Worm (Caenorhabditis elegans): Measurements from ENCODE around the gene txt-2.
"Not testable (repeated sequence)": the region's sequence is repeated elsewhere in the genome, so short reads cannot be mapped to it uniquely, and the experiment has no call there.

Gene txt-2

DNA sequence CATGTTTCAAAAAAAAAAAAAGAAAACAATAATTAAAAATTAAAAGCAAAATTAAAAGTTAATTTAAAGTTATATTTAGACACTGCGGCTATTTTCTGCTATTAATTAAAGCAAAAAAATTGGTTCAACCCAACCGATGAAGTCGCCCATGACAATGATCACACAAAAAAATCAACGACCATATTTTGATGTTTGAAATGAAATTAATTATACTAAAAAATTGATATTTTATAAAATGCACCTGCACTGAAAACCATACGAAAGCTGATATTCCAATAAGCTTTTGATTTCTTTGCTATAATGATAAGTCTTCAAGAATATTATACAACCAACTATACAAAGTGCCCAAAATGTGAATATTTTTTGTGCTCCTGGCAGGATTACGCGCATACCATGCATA, 20.7 kb downstream of the txt-2 start, which contains the start of gene srh-80:
Gene srh-80, plus strand, starts transcription at position 301 of the 400 bp plus-strand sequence.
- TF ChIP-seq klf-2 (GFP tag; conservative IDR thresholded peaks at IDR 0.05) (no peak), ztf-29 (GFP tag; IDR thresholded peaks at IDR 0.05) (no peak), tab-1 (GFP tag; IDR thresholded peaks at IDR 0.05) (no peak), cog-1 (tag; optimal IDR thresholded peaks at IDR 0.05) (no peak), T22C8.4 (GFP tag; IDR thresholded peaks at IDR 0.05) (no peak), ztf-23 (GFP tag; IDR thresholded peaks at IDR 0.05) (no peak), ref-1 (GFP tag; conservative IDR thresholded peaks at IDR 0.05) (no peak), med-1 (GFP tag; optimal IDR thresholded peaks at IDR 0.05; ENCODE audit: insufficient read depth) (no peak), flt-1 (GFP tag; IDR thresholded peaks at IDR 0.05) (no peak)

DNA sequence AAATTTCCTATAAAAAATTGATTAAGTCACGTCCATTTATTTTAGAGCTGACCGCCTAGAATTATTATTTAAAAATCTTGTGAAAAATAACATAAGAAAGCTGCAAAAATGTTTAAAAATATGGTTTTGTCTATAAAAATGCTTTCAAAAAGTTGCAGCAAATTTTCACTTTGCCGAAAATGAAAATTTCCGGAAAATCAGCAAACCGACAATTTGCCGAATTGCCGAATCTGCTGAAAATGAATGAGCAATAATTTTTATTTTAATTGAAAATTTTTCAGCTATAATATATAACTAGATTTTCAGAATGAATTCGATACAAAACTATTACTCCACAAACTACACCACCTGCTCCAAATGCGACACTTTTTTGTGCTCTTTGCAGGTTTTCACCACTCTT, 23.5 kb downstream of the txt-2 start, which contains the start of gene srh-78:
Gene srh-78, plus strand, starts transcription at position 301 of the 400 bp plus-strand sequence.
- TF ChIP-seq med-1 (GFP tag; optimal IDR thresholded peaks at IDR 0.05; ENCODE audit: insufficient read depth) (no peak), ref-1 (GFP tag; conservative IDR thresholded peaks at IDR 0.05) (no peak), ztf-23 (GFP tag; IDR thresholded peaks at IDR 0.05) (no peak), tab-1 (GFP tag; IDR thresholded peaks at IDR 0.05) (no peak), flt-1 (GFP tag; IDR thresholded peaks at IDR 0.05) (no peak), T22C8.4 (GFP tag; IDR thresholded peaks at IDR 0.05) (no peak), klf-2 (GFP tag; conservative IDR thresholded peaks at IDR 0.05) (no peak)

DNA sequence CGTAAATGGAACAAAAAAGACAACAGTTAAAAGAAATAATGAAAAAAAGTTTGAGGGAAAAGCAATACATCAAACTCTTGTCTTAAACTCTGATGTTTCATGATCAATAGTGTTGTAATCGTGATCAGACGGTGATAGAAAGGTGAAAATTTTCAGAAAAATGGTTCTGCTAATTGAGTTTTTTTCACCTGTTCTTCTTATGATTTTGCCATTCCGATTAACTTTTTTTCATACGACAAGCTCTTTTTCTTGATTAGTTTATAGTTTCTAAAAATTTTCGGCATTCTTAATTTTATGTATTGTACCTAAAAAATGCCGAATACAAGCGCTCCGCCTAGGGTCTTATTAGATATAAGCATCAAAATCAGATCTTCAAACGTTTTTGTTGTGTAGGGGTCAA, 24.6 kb downstream of the txt-2 start:
- TF ChIP-seq ztf-29 (GFP tag; IDR thresholded peaks at IDR 0.05) = no peak

DNA sequence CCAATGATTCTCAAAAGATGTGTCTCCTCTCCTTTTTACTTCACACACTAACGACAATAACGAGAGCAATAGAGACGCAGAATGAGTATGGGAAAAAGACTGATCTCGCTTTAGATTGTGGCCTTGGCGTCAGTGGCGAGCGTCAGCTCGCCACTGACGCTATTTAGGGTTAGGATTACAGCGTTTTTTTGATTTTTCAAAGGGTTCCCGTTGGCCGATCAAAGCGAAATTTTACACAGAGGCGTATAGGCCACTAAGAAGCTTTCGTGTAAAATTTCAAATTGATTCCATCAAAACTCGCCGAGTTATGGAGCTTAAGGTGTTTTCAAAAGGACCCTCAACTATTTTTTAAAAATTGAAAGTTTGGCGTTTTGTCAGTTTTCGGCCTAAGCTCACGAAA, 27.6 kb downstream of the txt-2 start, which contains the start of gene DC2.5:
Gene DC2.5, minus strand, starts transcription at position 101 of the 400 bp plus-strand sequence.
- not testable (repeated sequence) for TF ChIP-seq ref-1 (GFP tag; conservative IDR thresholded peaks at IDR 0.05); cog-1 (tag; optimal IDR thresholded peaks at IDR 0.05); klf-2 (GFP tag; conservative IDR thresholded peaks at IDR 0.05)

DNA sequence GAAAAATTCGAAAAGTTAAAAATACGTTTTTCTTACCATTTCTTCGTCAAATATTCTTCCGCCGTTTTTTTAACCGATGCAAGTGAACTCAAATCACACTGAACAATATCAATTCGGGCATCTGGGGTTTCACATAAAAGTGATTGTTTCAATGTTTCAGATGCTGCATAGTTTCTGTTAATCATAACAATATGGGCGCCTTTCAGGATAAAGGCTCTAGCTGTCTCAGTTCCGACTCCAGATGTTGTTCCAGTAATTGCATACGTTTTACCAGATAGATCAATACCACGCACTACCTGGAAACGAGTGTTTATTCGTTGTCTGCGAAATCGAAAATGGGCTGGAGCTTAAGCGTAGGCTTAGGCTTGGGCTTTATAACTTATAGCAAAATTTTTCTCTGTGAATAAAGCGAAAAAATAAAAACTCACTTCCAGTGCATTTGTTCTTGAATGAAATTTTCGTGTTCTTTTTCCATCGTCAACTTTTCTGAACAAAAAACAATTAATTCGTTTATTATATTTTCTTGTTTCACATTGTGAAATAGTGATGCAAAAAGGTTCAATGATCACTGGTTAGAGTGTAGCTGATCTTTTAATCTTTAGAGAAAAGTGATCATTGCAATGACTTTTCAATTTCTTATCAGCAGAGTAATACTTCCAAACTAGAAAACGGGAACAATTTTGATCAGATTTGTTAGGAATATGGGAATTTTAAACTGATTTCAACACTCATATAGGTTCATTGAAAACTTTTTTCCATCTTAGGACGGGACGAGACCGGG, 28.7 kb downstream of the txt-2 start:
- TF ChIP-seq med-1 (GFP tag; optimal IDR thresholded peaks at IDR 0.05; ENCODE audit: insufficient read depth) = no peak
- no peak for TF ChIP-seq cog-1 (tag; optimal IDR thresholded peaks at IDR 0.05)
- TF ChIP-seq klf-2 (GFP tag; conservative IDR thresholded peaks at IDR 0.05) = no peak
- TF ChIP-seq T22C8.4 (GFP tag; IDR thresholded peaks at IDR 0.05) = no peak
- no peak for TF ChIP-seq tab-1 (GFP tag; IDR thresholded peaks at IDR 0.05)
- no peak for TF ChIP-seq flt-1 (GFP tag; IDR thresholded peaks at IDR 0.05)
- TF ChIP-seq ztf-29 (GFP tag; IDR thresholded peaks at IDR 0.05) = no peak
- TF ChIP-seq ztf-23 (GFP tag; IDR thresholded peaks at IDR 0.05) = no peak
- no peak for TF ChIP-seq ref-1 (GFP tag; conservative IDR thresholded peaks at IDR 0.05)

DNA sequence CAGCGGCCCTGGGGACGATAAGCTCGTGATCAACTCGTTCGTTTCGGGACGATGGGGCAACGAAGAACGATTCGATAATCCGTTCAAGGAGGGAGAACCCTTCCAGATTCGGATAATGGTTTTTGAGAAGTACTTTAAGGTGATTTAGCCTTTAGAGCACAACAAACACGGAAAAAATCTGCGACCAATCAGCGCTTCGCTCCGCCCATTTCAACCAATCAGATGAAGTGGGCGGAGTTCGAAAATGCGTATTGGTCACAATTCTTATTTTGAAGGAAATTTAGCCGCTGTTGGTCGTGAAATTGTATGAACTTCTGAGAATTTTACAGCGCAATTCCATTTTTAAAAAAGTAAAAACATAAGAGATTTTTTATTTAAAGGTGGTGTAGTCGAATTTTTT, 33.5 kb downstream of the txt-2 start:
- TF ChIP-seq flt-1 (GFP tag; IDR thresholded peaks at IDR 0.05) (no peak), med-1 (GFP tag; optimal IDR thresholded peaks at IDR 0.05; ENCODE audit: insufficient read depth) (no peak), cog-1 (tag; optimal IDR thresholded peaks at IDR 0.05) (no peak), tab-1 (GFP tag; IDR thresholded peaks at IDR 0.05) (no peak)

DNA sequence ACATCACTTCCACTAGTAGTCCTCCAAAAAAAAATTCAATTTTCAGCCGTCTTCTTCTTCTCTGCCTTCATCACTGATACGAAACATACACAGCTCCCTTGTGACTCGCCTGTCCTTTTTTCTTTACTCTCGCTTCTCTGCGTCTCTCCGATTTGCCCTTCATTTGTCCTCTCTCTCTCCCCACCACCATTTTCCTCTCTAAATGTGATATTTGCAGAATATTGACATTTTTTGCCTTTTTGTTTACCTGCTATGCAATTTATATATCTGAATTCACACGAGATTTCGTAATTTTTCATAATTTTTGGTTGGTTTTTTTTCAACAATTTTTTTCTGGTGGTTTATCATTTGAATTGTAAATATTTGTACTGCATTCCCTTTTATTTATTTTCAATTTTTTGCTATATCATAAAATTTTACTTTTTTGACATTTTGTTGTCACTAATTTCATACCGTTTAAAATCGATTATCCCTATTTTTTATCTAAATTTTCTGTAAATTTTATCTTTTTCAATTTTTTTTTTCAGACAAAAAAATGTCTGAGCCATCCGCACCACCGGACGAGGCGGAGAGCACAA, 36.4 kb downstream of the txt-2 start, which contains the start of gene lec-12:
Gene lec-12, plus strand, starts transcription at position 528 of the 578 bp plus-strand sequence.
- no peak for TF ChIP-seq T22C8.4 (GFP tag; IDR thresholded peaks at IDR 0.05)
- TF ChIP-seq med-1 (GFP tag; optimal IDR thresholded peaks at IDR 0.05; ENCODE audit: insufficient read depth) = no peak
- TF ChIP-seq tab-1 (GFP tag; IDR thresholded peaks at IDR 0.05) = no peak
- no peak for TF ChIP-seq klf-2 (GFP tag; conservative IDR thresholded peaks at IDR 0.05)
- TF ChIP-seq flt-1 (GFP tag; IDR thresholded peaks at IDR 0.05) = no peak
- TF ChIP-seq ztf-23 (GFP tag; IDR thresholded peaks at IDR 0.05) = no peak
- TF ChIP-seq cog-1 (tag; optimal IDR thresholded peaks at IDR 0.05) = no peak
- no peak for TF ChIP-seq ztf-29 (GFP tag; IDR thresholded peaks at IDR 0.05)
- TF ChIP-seq ref-1 (GFP tag; conservative IDR thresholded peaks at IDR 0.05) = no peak

DNA sequence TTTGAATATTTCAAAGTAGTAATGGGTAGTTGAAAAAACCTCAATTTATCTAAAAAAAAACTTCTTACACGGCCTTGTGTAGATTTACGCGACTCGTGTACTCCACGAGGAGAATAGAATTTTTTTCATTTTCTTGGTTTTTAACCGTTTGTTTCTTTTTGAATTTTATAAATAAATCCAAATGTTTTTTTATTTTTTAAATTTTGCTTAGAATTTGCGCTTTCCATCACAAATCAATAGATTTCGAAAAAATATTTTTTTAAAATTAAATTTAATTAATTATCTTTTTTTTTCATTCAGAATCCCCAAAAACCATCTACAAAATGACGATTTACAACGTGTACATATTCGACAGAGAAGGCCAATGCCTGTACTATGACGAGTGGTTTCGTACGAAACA, 39.0 kb downstream of the txt-2 start, which contains the start of gene trpp-1:
Gene trpp-1, plus strand, starts transcription at position 301 of the 400 bp plus-strand sequence.
- no peak for TF ChIP-seq ztf-23 (GFP tag; IDR thresholded peaks at IDR 0.05)
- TF ChIP-seq flt-1 (GFP tag; IDR thresholded peaks at IDR 0.05) = no peak
- TF ChIP-seq med-1 (GFP tag; optimal IDR thresholded peaks at IDR 0.05; ENCODE audit: insufficient read depth) = no peak
- TF ChIP-seq cog-1 (tag; optimal IDR thresholded peaks at IDR 0.05) = no peak
- TF ChIP-seq ztf-29 (GFP tag; IDR thresholded peaks at IDR 0.05) = no peak
- no peak for TF ChIP-seq tab-1 (GFP tag; IDR thresholded peaks at IDR 0.05)
- no peak for TF ChIP-seq klf-2 (GFP tag; conservative IDR thresholded peaks at IDR 0.05)
- no peak for TF ChIP-seq T22C8.4 (GFP tag; IDR thresholded peaks at IDR 0.05)
- no peak for TF ChIP-seq ref-1 (GFP tag; conservative IDR thresholded peaks at IDR 0.05)

DNA sequence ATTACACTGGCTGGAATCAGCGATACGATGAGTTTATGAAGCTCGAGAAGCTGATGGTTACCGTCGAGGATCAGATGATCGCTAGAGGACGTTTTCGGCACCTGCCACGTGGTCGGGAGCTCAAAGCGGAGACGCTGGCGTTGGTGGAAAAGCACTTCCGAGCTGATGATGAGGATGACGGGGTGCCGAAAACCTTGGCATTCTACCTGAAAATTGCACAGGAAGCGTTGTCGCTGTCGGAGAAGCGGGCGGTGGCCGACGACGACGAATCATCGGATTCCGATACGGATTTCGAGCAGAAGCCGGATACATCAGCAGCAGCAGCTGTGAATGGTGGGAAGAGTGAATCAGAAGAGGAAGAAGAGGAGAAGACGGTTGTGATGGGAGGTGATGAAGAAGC, 45.5 kb downstream of the txt-2 start:
- no peak for TF ChIP-seq T22C8.4 (GFP tag; IDR thresholded peaks at IDR 0.05)
- TF ChIP-seq ref-1 (GFP tag; conservative IDR thresholded peaks at IDR 0.05) = no peak
- TF ChIP-seq tab-1 (GFP tag; IDR thresholded peaks at IDR 0.05) = no peak
- TF ChIP-seq med-1 (GFP tag; optimal IDR thresholded peaks at IDR 0.05; ENCODE audit: insufficient read depth) = no peak
- no peak for TF ChIP-seq flt-1 (GFP tag; IDR thresholded peaks at IDR 0.05)
- no peak for TF ChIP-seq klf-2 (GFP tag; conservative IDR thresholded peaks at IDR 0.05)
- no peak for TF ChIP-seq ztf-23 (GFP tag; IDR thresholded peaks at IDR 0.05)

DNA sequence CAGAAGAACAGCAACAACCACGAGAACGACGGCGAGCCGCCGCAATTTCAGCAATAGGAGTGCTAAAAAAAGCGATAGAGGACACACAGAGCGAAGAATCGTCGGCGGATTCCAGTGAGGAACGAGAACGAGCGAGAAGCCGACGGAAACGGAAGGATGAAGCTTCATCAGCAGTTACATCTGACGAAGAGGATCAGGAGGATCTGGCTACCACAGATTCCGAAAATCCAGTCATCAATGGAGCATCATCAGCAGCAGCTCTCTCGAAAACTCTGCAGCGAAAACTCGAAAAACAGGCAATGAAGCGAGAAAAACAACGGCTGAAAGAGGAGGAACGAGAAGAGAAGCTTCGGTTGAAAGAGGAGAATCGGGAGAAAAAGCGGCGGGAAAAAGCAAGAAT, 50.9 kb downstream of the txt-2 start:
- no peak for TF ChIP-seq ztf-23 (GFP tag; IDR thresholded peaks at IDR 0.05)
- TF ChIP-seq klf-2 (GFP tag; conservative IDR thresholded peaks at IDR 0.05) = no peak
- TF ChIP-seq ref-1 (GFP tag; conservative IDR thresholded peaks at IDR 0.05) = no peak
- TF ChIP-seq T22C8.4 (GFP tag; IDR thresholded peaks at IDR 0.05) = no peak
- no peak for TF ChIP-seq tab-1 (GFP tag; IDR thresholded peaks at IDR 0.05)
- TF ChIP-seq ztf-29 (GFP tag; IDR thresholded peaks at IDR 0.05) = no peak
- no peak for TF ChIP-seq flt-1 (GFP tag; IDR thresholded peaks at IDR 0.05)
- TF ChIP-seq cog-1 (tag; optimal IDR thresholded peaks at IDR 0.05) = no peak
- no peak for TF ChIP-seq med-1 (GFP tag; optimal IDR thresholded peaks at IDR 0.05; ENCODE audit: insufficient read depth)

Measured in whole organism, midembryonic.